Worm (Caenorhabditis elegans) whole organism, young adult: ENCODE measurements around the gene scl-10.

ENCODE experiments used
- B0019.2 ChIP-seq: fragments of 200-800 bp; sonication (Bioruptor generic); conservative IDR thresholded peaks from 2 replicates; pipeline ENCODE4 v1.3.6; 2022; ENCODE audit warnings: missing genetic modification reagents, missing genetic modification characterization, missing compliant biosample characterization
- B0261.1 ChIP-seq: sonication (generic microtip); optimal IDR thresholded peaks from 2 replicates; lab custom pipeline; 2016; ENCODE audit warnings: mild to moderate bottlenecking, missing genetic modification characterization, moderate library complexity, missing compliant biosample characterization
- B0336.3 ChIP-seq: fragments of 200-800 bp; sonication (Bioruptor generic); IDR thresholded peaks from 2 replicates; pipeline ENCODE4 v1.3.6; 2022; ENCODE audit warnings: missing genetic modification characterization, missing compliant biosample characterization
- C17E4.6 ChIP-seq: fragments of 200-800 bp; sonication (Bioruptor generic); IDR thresholded peaks from 2 replicates; pipeline ENCODE4 v1.3.6; 2022; ENCODE audit warnings: missing genetic modification reagents, missing genetic modification characterization, missing compliant biosample characterization
- D2030.7 ChIP-seq: fragments of 200-800 bp; sonication (Bioruptor generic); IDR thresholded peaks from 2 replicates; pipeline ENCODE4 v1.3.6; 2022; ENCODE audit warnings: missing genetic modification reagents, missing genetic modification characterization, missing compliant biosample characterization
- F22D6.2 ChIP-seq: sonication (generic microtip); optimal IDR thresholded peaks from 2 replicates; lab custom pipeline; 2016; ENCODE audit warnings: mild to moderate bottlenecking, missing genetic modification characterization, missing compliant biosample characterization
- F37B4.10 ChIP-seq: fragments of 200-800 bp; sonication (Bioruptor generic); IDR thresholded peaks from 2 replicates; pipeline ENCODE4 v1.3.6; 2022; ENCODE audit warnings: missing genetic modification characterization, missing compliant biosample characterization
- F39B2.1 ChIP-seq: fragments of 200-800 bp; sonication (Bioruptor generic); IDR thresholded peaks from 2 replicates; pipeline ENCODE4 v1.3.6; 2022; ENCODE audit warnings: missing genetic modification reagents, missing genetic modification characterization, missing compliant biosample characterization
- Y53F4B.3 ChIP-seq: fragments of 200-800 bp; sonication (Bioruptor generic); IDR thresholded peaks from 2 replicates; pipeline ENCODE4 v1.3.6; 2022; ENCODE audit warnings: missing genetic modification reagents, missing genetic modification characterization, missing compliant biosample characterization
- Y79H2A.3 ChIP-seq: fragments of 200-800 bp; sonication (Bioruptor generic); conservative IDR thresholded peaks from 2 replicates; pipeline ENCODE4 v1.3.6; 2022; ENCODE audit warnings: missing genetic modification reagents, missing genetic modification characterization, missing compliant biosample characterization
- Y95B8A.8 ChIP-seq: fragments of 200-800 bp; sonication (Bioruptor generic); IDR thresholded peaks from 2 replicates; pipeline ENCODE4 v1.3.6; 2022; ENCODE audit warnings: missing genetic modification reagents, missing genetic modification characterization, missing compliant biosample characterization
- atf-7 ChIP-seq: sonication (generic microtip); optimal IDR thresholded peaks from 2 replicates; lab custom pipeline; 2017; ENCODE audit warnings: mild to moderate bottlenecking, missing genetic modification characterization, missing compliant biosample characterization
- attf-3 ChIP-seq: fragments of 200-800 bp; sonication (Bioruptor generic); conservative IDR thresholded peaks from 2 replicates; pipeline ENCODE4 v1.3.6; 2022; ENCODE audit warnings: missing genetic modification reagents, missing genetic modification characterization, missing compliant biosample characterization
- attf-5 ChIP-seq: fragments of 200-800 bp; sonication (Bioruptor generic); optimal IDR thresholded peaks from 2 replicates; lab custom pipeline; 2018; ENCODE audit warnings: mild to moderate bottlenecking, missing genetic modification characterization, missing compliant biosample characterization
- bed-2 ChIP-seq: fragments of 200-800 bp; sonication (Bioruptor generic); IDR thresholded peaks from 2 replicates; pipeline ENCODE4 v1.3.6; 2022; ENCODE audit warnings: missing genetic modification reagents, missing genetic modification characterization, missing compliant biosample characterization
- cebp-1 ChIP-seq, 2 experiments: fragments of 200-800 bp in 1 of 2; sonication (Bioruptor generic) in 1 of 2; sonication (generic microtip) in 1 of 2; IDR thresholded peaks in 1 of 2; optimal IDR thresholded peaks in 1 of 2; 2 replicates each; pipeline versions ENCODE4 v1.3.6 to Lab custom; 2017 to 2022; ENCODE audit warnings: missing compliant biosample characterization in 2 of 2, missing genetic modification characterization in 2 of 2, mild to moderate bottlenecking in 1 of 2, missing genetic modification reagents in 1 of 2, moderate library complexity in 1 of 2
- ceh-58 ChIP-seq: fragments of 200-800 bp; sonication (Bioruptor generic); IDR thresholded peaks from 2 replicates; pipeline ENCODE4 v1.3.6; 2022; ENCODE audit warnings: missing genetic modification characterization, missing compliant biosample characterization
- ceh-79 ChIP-seq: sonication (generic microtip); optimal IDR thresholded peaks from 2 replicates; lab custom pipeline; 2017; ENCODE audit warnings: mild to moderate bottlenecking, missing genetic modification characterization, missing compliant biosample characterization
- ceh-91 ChIP-seq: fragments of 200-800 bp; sonication (Bioruptor generic); IDR thresholded peaks from 2 replicates; pipeline ENCODE4 v1.3.6; 2022; ENCODE audit warnings: missing genetic modification reagents, missing genetic modification characterization, missing compliant biosample characterization
- die-1 ChIP-seq: sonication (generic microtip); optimal IDR thresholded peaks from 2 replicates; lab custom pipeline; 2016; ENCODE audit warnings: missing genotype, mild to moderate bottlenecking, missing genetic modification characterization, missing compliant biosample characterization
- dox-1 ChIP-seq: fragments of 200-800 bp; sonication (Bioruptor generic); IDR thresholded peaks from 2 replicates; pipeline ENCODE4 v1.3.6; 2022; ENCODE audit warnings: missing genetic modification reagents, missing genetic modification characterization, missing compliant biosample characterization
- egl-18 ChIP-seq: fragments of 200-800 bp; sonication (Bioruptor generic); IDR thresholded peaks from 2 replicates; pipeline ENCODE4 v1.3.6; 2022; ENCODE audit warnings: missing genetic modification reagents, missing genetic modification characterization, missing compliant biosample characterization
- egrh-3 ChIP-seq: fragments of 200-800 bp; sonication (Bioruptor generic); IDR thresholded peaks from 2 replicates; pipeline ENCODE4 v1.3.6; 2022; ENCODE audit warnings: missing genetic modification reagents, missing genetic modification characterization, missing compliant biosample characterization
- him-1 ChIP-seq: sonication (generic microtip); optimal IDR thresholded peaks from 2 replicates; lab custom pipeline; 2016; ENCODE audit warnings: missing genotype, missing genetic modification reagents, missing genetic modification characterization, missing compliant biosample characterization
- hlh-26 ChIP-seq: fragments of 200-800 bp; sonication (Bioruptor generic); conservative IDR thresholded peaks from 2 replicates; pipeline ENCODE4 v1.3.6; 2022; ENCODE audit warnings: missing genetic modification reagents, missing genetic modification characterization, missing compliant biosample characterization
- hrde-1 ChIP-seq: sonication (generic microtip); optimal IDR thresholded peaks from 2 replicates; lab custom pipeline; 2016; ENCODE audit warnings: missing genetic modification characterization, mild to moderate bottlenecking, missing compliant biosample characterization, moderate library complexity, missing genotype, missing genetic modification reagents, borderline replicate concordance
- let-526 ChIP-seq: fragments of 200-800 bp; sonication (Bioruptor generic); IDR thresholded peaks from 2 replicates; pipeline ENCODE4 v1.3.6; 2022; ENCODE audit warnings: missing genetic modification reagents, missing genetic modification characterization, missing compliant biosample characterization
- let-607 ChIP-seq, 2 experiments: fragments of 200-800 bp in 1 of 2; sonication (Bioruptor generic) in 1 of 2; sonication (generic microtip) in 1 of 2; optimal IDR thresholded peaks; 2 replicates each; lab custom pipeline; 2016 to 2018; ENCODE audit warnings: mild to moderate bottlenecking in 2 of 2, missing compliant biosample characterization in 2 of 2, missing genetic modification characterization in 2 of 2, moderate library complexity in 2 of 2, missing genotype in 1 of 2
- lir-1 ChIP-seq: fragments of 200-800 bp; sonication (Bioruptor generic); conservative IDR thresholded peaks from 2 replicates; pipeline ENCODE4 v1.3.6; 2022; ENCODE audit warnings: missing genetic modification reagents, missing genetic modification characterization, missing compliant biosample characterization
- lsl-1 ChIP-seq: fragments of 200-800 bp; sonication (Bioruptor generic); optimal IDR thresholded peaks from 2 replicates; lab custom pipeline; 2018; ENCODE audit warnings: mild to moderate bottlenecking, missing genetic modification characterization, moderate library complexity, missing compliant biosample characterization
- madf-3 ChIP-seq: fragments of 200-800 bp; sonication (Bioruptor generic); IDR thresholded peaks from 2 replicates; pipeline ENCODE4 v1.3.6; 2022; ENCODE audit warnings: missing genetic modification reagents, missing genetic modification characterization, missing compliant biosample characterization
- madf-6 ChIP-seq: fragments of 200-800 bp; sonication (Bioruptor generic); IDR thresholded peaks from 2 replicates; pipeline ENCODE4 v1.3.6; 2022; ENCODE audit warnings: missing genetic modification reagents, missing genetic modification characterization, missing compliant biosample characterization
- mel-28 ChIP-seq: sonication (generic microtip); optimal IDR thresholded peaks from 2 replicates; lab custom pipeline; 2016; ENCODE audit warnings: borderline replicate concordance, mild to moderate bottlenecking, missing genetic modification characterization, missing compliant biosample characterization
- mes-4 ChIP-seq: sonication (generic microtip); optimal IDR thresholded peaks from 2 replicates; lab custom pipeline; 2016; ENCODE audit warnings: missing genotype, missing genetic modification characterization, missing compliant biosample characterization
- mxl-1 ChIP-seq: sonication (generic microtip); optimal IDR thresholded peaks from 2 replicates; lab custom pipeline; 2016; ENCODE audit warnings: missing genetic modification characterization, missing compliant biosample characterization
- nhr-90 ChIP-seq: sonication (generic microtip); optimal IDR thresholded peaks from 2 replicates; lab custom pipeline; 2016; ENCODE audit warnings: missing genotype, mild to moderate bottlenecking, missing genetic modification characterization, missing compliant biosample characterization
- pha-4 ChIP-seq: fragments of 150-350 bp; sonication (generic microtip); optimal IDR thresholded peaks from 2 replicates; lab custom pipeline; 2014; ENCODE audit warnings: missing biosample characterization, missing genetic modification reagents, missing genetic modification characterization
- repo-1 ChIP-seq: sonication (generic microtip); optimal IDR thresholded peaks from 2 replicates; lab custom pipeline; 2017; ENCODE audit warnings: mild to moderate bottlenecking, missing genetic modification characterization, missing compliant biosample characterization
- rpc-1 ChIP-seq, 2 experiments: fragments of 150-350 bp in 1 of 2; sonication (generic microtip) in 1 of 2; optimal IDR thresholded peaks; 2 replicates each; lab custom pipeline; 2014 to 2018; ENCODE audit warnings: missing biosample characterization in 1 of 2, missing genetic modification characterization in 1 of 2, missing genetic modification reagents in 1 of 2, missing genotype in 1 of 2
- snpc-4 ChIP-seq, 5 experiments: fragments of 150-350 bp in 1 of 5; sonication (generic microtip) in 4 of 5; optimal IDR thresholded peaks; 2 replicates each; lab custom pipeline; 2014 to 2018; ENCODE audit warnings: missing genetic modification characterization in 5 of 5, missing biosample characterization in 3 of 5, antibody characterized with exemption in 2 of 5, mild to moderate bottlenecking in 2 of 5, missing compliant biosample characterization in 2 of 5, missing genotype in 2 of 5, moderate library complexity in 2 of 5, missing genetic modification reagents in 1 of 5
- unc-130 ChIP-seq: sonication (generic microtip); optimal IDR thresholded peaks from 2 replicates; lab custom pipeline; 2016; ENCODE audit warnings: missing genetic modification reagents, missing genetic modification characterization, missing compliant biosample characterization
- unc-62 ChIP-seq: fragments of 150-350 bp; optimal IDR thresholded peaks from 2 replicates; lab custom pipeline; 2014; ENCODE audit warnings: missing biosample characterization, missing genetic modification reagents, missing genetic modification characterization
- xnd-1 ChIP-seq: sonication (generic microtip); optimal IDR thresholded peaks from 2 replicates; lab custom pipeline; 2016; ENCODE audit warnings: missing genotype, missing genetic modification reagents, missing genetic modification characterization, missing compliant biosample characterization
- zfh-2 ChIP-seq: fragments of 200-800 bp; sonication (Bioruptor generic); conservative IDR thresholded peaks from 2 replicates; pipeline ENCODE4 v1.3.6; 2022; ENCODE audit warnings: missing genetic modification reagents, missing genetic modification characterization, missing compliant biosample characterization
- zim-3 ChIP-seq: sonication (generic microtip); optimal IDR thresholded peaks from 2 replicates; lab custom pipeline; 2017; ENCODE audit warnings: mild to moderate bottlenecking, missing genetic modification characterization, moderate library complexity, missing compliant biosample characterization
- ztf-25 ChIP-seq: fragments of 200-800 bp; sonication (Bioruptor generic); IDR thresholded peaks from 2 replicates; pipeline ENCODE4 v1.3.6; 2022; ENCODE audit warnings: missing genetic modification reagents, missing genetic modification characterization, missing compliant biosample characterization
- ztf-26 ChIP-seq: sonication (generic microtip); optimal IDR thresholded peaks from 2 replicates; lab custom pipeline; 2017; ENCODE audit warnings: missing genetic modification characterization, missing compliant biosample characterization

The scl-10 gene

DNA sequence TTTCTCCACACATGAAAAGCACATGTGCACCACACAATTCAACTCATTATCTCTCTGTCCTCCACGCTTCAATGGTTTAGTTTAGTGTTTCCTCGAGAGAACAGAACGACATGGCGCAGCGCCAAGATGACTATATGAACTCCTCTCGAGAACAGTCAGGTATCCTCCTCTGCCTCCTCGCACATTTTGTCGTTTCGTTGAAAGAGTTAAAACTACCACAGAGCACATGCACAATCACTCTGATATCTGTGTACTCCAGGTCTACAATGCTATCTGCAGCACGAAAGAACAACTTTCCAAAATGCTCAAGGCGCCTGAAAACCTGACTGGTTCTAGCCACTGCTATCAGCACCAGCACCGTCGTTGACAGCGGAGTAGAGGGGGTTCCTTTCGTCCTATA, 21.5 kb upstream of the scl-10 start:
- no peak for TF ChIP-seq hlh-26 (GFP tag; lab: Robert Waterston, UW)
- TF ChIP-seq Y79H2A.3 (GFP tag; lab: Robert Waterston, UW), result no peak
- TF ChIP-seq unc-130 (GFP tag; lab: Kevin White, UChicago), result no peak
- TF ChIP-seq attf-5 (GFP tag; lab: Kevin White, UChicago), result peak; percentile 48
- TF ChIP-seq atf-7 (tag; lab: Kevin White, UChicago), result peak; percentile 63
- TF ChIP-seq die-1, result no peak
- no peak for TF ChIP-seq repo-1 (tag; lab: Kevin White, UChicago)
- TF ChIP-seq let-607 (tag; optimal IDR thresholded peaks at IDR 0.05; lab: Kevin White, UChicago), result peak; percentile 34 to 46
- TF ChIP-seq xnd-1, result no peak
- no peak for TF ChIP-seq lsl-1 (GFP tag; lab: Kevin White, UChicago)
- no peak for TF ChIP-seq egl-18 (GFP tag; lab: Robert Waterston, UW)
- TF ChIP-seq snpc-4 (GFP tag; optimal IDR thresholded peaks at IDR 0.05; lab: Kevin White, UChicago), result no peak
- no peak for TF ChIP-seq snpc-4 (tag; optimal IDR thresholded peaks at IDR 0.05; lab: Kevin White, UChicago)
- TF ChIP-seq cebp-1 (GFP tag; IDR thresholded peaks at IDR 0.05; lab: Robert Waterston, UW), result no peak
- peak; percentile 9 for TF ChIP-seq cebp-1 (tag; optimal IDR thresholded peaks at IDR 0.05; lab: Kevin White, UChicago)
- TF ChIP-seq dox-1 (GFP tag; lab: Robert Waterston, UW), result peak; percentile 61; the same call in 1 of the 2 replicates
- TF ChIP-seq Y95B8A.8 (GFP tag; lab: Robert Waterston, UW), result no peak
- no peak for TF ChIP-seq zim-3 (tag; lab: Kevin White, UChicago)
- no peak for TF ChIP-seq him-1 (tag; lab: Kevin White, UChicago)
- no peak for TF ChIP-seq ztf-26
- no peak for TF ChIP-seq madf-6 (GFP tag; lab: Robert Waterston, UW)
- no peak for TF ChIP-seq bed-2 (GFP tag; lab: Robert Waterston, UW)
- TF ChIP-seq madf-3 (GFP tag; lab: Robert Waterston, UW), result no peak
- TF ChIP-seq attf-3, result no peak
- TF ChIP-seq B0261.1 (tag; lab: Kevin White, UChicago), result no peak
- no peak for TF ChIP-seq ceh-91 (GFP tag; lab: Robert Waterston, UW)
- TF ChIP-seq ceh-58 (GFP tag; lab: Robert Waterston, UW), result no peak
- no peak for TF ChIP-seq F22D6.2 (tag; lab: Kevin White, UChicago)
- TF ChIP-seq nhr-90, result peak; percentile 49
- no peak for TF ChIP-seq mes-4 (tag; lab: Kevin White, UChicago)
- TF ChIP-seq zfh-2, result peak; percentile 36; the same call in 1 of the 2 replicates
- TF ChIP-seq F39B2.1 (GFP tag; lab: Robert Waterston, UW), result no peak
- TF ChIP-seq hrde-1 (tag; lab: Kevin White, UChicago), result no peak
- TF ChIP-seq mel-28 (tag; lab: Kevin White, UChicago), result no peak
- TF ChIP-seq D2030.7 (GFP tag; lab: Robert Waterston, UW), result no peak
- TF ChIP-seq pha-4 (tag; lab: Kevin White, UChicago), result no peak
- TF ChIP-seq ceh-79 (tag; lab: Kevin White, UChicago), result no peak
- TF ChIP-seq egrh-3 (GFP tag; lab: Robert Waterston, UW), result 0 out of 2 replicates have a peak, but pooled peaks have one; percentile 5
- no peak for TF ChIP-seq rpc-1 (optimal IDR thresholded peaks at IDR 0.05; lab: Kevin White, UChicago)
- no peak for TF ChIP-seq rpc-1 (tag; optimal IDR thresholded peaks at IDR 0.05; lab: Kevin White, UChicago)
- TF ChIP-seq let-526, result 0 out of 2 replicates have a peak, but pooled peaks have one; percentile 38
- TF ChIP-seq unc-62, result no peak
- TF ChIP-seq F37B4.10 (GFP tag; lab: Robert Waterston, UW), result no peak
- no peak for TF ChIP-seq C17E4.6 (GFP tag; lab: Robert Waterston, UW)
- TF ChIP-seq lir-1 (GFP tag; lab: Robert Waterston, UW), result no peak
- no peak for TF ChIP-seq Y53F4B.3 (GFP tag; lab: Robert Waterston, UW)
- TF ChIP-seq B0019.2 (GFP tag; lab: Robert Waterston, UW), result no peak
- no peak for TF ChIP-seq mxl-1 (tag; lab: Kevin White, UChicago)
- TF ChIP-seq ztf-25 (GFP tag; lab: Robert Waterston, UW), result no peak
- TF ChIP-seq B0336.3, result peak; percentile 51; the same call in 1 of the 2 replicates
